Worm (Caenorhabditis elegans) whole organism, L1 larva: ENCODE measurements around the gene srx-45.
A peak's percentile ranks its signal among the peaks of the same experiment; 100 is the strongest.

Experiments
- C34B4.2 ChIP-seq: sonication (generic microtip); optimal IDR thresholded peaks from 2 replicates; lab custom pipeline; 2017; ENCODE audit warnings: mild to moderate bottlenecking, missing genetic modification characterization, missing compliant biosample characterization
- Y116A8C.19 ChIP-seq: sonication (generic microtip); optimal IDR thresholded peaks from 2 replicates; lab custom pipeline; 2016; ENCODE audit warnings: missing compliant biosample characterization, missing genetic modification characterization, borderline replicate concordance
- aha-1 ChIP-seq: fragments of 150-350 bp; optimal IDR thresholded peaks from 2 replicates; lab custom pipeline; 2014; ENCODE audit warnings: missing biosample characterization, missing genetic modification characterization
- ama-1 ChIP-seq: fragments of 150-350 bp; optimal IDR thresholded peaks from 2 replicates; lab custom pipeline; 2014
- blmp-1 ChIP-seq: fragments of 150-350 bp; optimal IDR thresholded peaks from 2 replicates; lab custom pipeline; 2014; ENCODE audit warnings: missing biosample characterization, missing genetic modification characterization
- ceh-82 ChIP-seq, 3 experiments: fragments of 150-350 bp in 1 of 3; sonication (generic microtip) in 2 of 3; optimal IDR thresholded peaks; 2 replicates each; lab custom pipeline; 2014 to 2017; ENCODE audit warnings: missing biosample characterization in 3 of 3, missing genetic modification characterization in 3 of 3
- egl-13 ChIP-seq: sonication (generic microtip); optimal IDR thresholded peaks from 2 replicates; lab custom pipeline; 2016; ENCODE audit warnings: missing genotype, missing genetic modification reagents, missing genetic modification characterization, missing compliant biosample characterization
- elt-2 ChIP-seq: sonication (generic microtip); optimal IDR thresholded peaks from 2 replicates; lab custom pipeline; 2016; ENCODE audit warnings: missing genetic modification characterization, mild to moderate bottlenecking, inconsistent platforms, missing compliant biosample characterization, missing genetic modification reagents
- fkh-10 ChIP-seq: sonication (generic microtip); optimal IDR thresholded peaks from 2 replicates; lab custom pipeline; 2017; ENCODE audit warnings: missing biosample characterization, missing genetic modification reagents, missing genetic modification characterization
- fkh-8 ChIP-seq: sonication (generic microtip); optimal IDR thresholded peaks from 2 replicates; lab custom pipeline; 2016; ENCODE audit warnings: mild to moderate bottlenecking, missing genetic modification characterization, missing compliant biosample characterization
- fos-1 ChIP-seq: fragments of 150-350 bp; optimal IDR thresholded peaks from 2 replicates; lab custom pipeline; 2014; ENCODE audit warnings: missing biosample characterization, missing genetic modification characterization
- hlh-4 ChIP-seq: sonication (generic microtip); optimal IDR thresholded peaks from 2 replicates; lab custom pipeline; 2016; ENCODE audit warnings: mild to moderate bottlenecking, missing genetic modification characterization, missing compliant biosample characterization
- lin-14 ChIP-seq: fragments of 200-800 bp; sonication (Bioruptor generic); optimal IDR thresholded peaks from 2 replicates; lab custom pipeline; 2018; ENCODE audit warnings: mild to moderate bottlenecking, missing genetic modification characterization, moderate library complexity, missing compliant biosample characterization
- lin-39 ChIP-seq: fragments of 150-350 bp; optimal IDR thresholded peaks from 2 replicates; lab custom pipeline; 2014; ENCODE audit warnings: missing biosample characterization, missing genetic modification reagents, missing genetic modification characterization
- lir-3 ChIP-seq: sonication (generic microtip); optimal IDR thresholded peaks from 2 replicates; lab custom pipeline; 2016; ENCODE audit warnings: mild to moderate bottlenecking, missing genetic modification characterization, moderate library complexity, missing compliant biosample characterization; ENCODE audit not compliant: poor library complexity
- lsy-2 ChIP-seq, 2 experiments: fragments of 150-350 bp; optimal IDR thresholded peaks; 2 replicates each; lab custom pipeline; 2014; ENCODE audit warnings: missing biosample characterization in 2 of 2, missing genetic modification characterization in 2 of 2
- mdl-1 ChIP-seq, 2 experiments: fragments of 150-350 bp; optimal IDR thresholded peaks; 2 replicates each; lab custom pipeline; 2014 to 2017; ENCODE audit warnings: missing biosample characterization in 2 of 2, missing genetic modification characterization in 2 of 2, inconsistent platforms in 1 of 2
- mef-2 ChIP-seq: fragments of 150-350 bp; optimal IDR thresholded peaks from 2 replicates; lab custom pipeline; 2014; ENCODE audit warnings: missing biosample characterization, missing genetic modification characterization
- mep-1 ChIP-seq: fragments of 150-350 bp; optimal IDR thresholded peaks from 2 replicates; lab custom pipeline; 2014; ENCODE audit warnings: missing biosample characterization, missing genetic modification characterization
- nhr-11 ChIP-seq: fragments of 150-350 bp; optimal IDR thresholded peaks from 2 replicates; lab custom pipeline; 2014; ENCODE audit warnings: missing biosample characterization, missing genetic modification characterization
- nhr-12 ChIP-seq: sonication (generic microtip); optimal IDR thresholded peaks from 2 replicates; lab custom pipeline; 2017; ENCODE audit warnings: missing biosample characterization, missing genetic modification characterization
- nhr-20 ChIP-seq: sonication (generic microtip); optimal IDR thresholded peaks from 2 replicates; lab custom pipeline; 2016; ENCODE audit warnings: mild to moderate bottlenecking, missing genetic modification characterization, missing compliant biosample characterization
- nhr-28 ChIP-seq: fragments of 150-350 bp; optimal IDR thresholded peaks from 2 replicates; lab custom pipeline; 2014; ENCODE audit warnings: missing biosample characterization, missing genetic modification characterization
- nhr-77 ChIP-seq: fragments of 150-350 bp; optimal IDR thresholded peaks from 2 replicates; lab custom pipeline; 2014; ENCODE audit warnings: missing biosample characterization, missing genetic modification characterization
- nhr-84 ChIP-seq: sonication (generic microtip); optimal IDR thresholded peaks from 2 replicates; lab custom pipeline; 2017; ENCODE audit warnings: missing biosample characterization, missing genetic modification characterization
- nhr-85 ChIP-seq: sonication (generic microtip); peaks from one replicate; lab custom pipeline; 2016; ENCODE audit warnings: missing genetic modification characterization, inconsistent platforms, missing compliant biosample characterization
- nhr-90 ChIP-seq: sonication (generic microtip); optimal IDR thresholded peaks from 2 replicates; lab custom pipeline; 2016; ENCODE audit warnings: mild to moderate bottlenecking, missing genetic modification characterization, missing compliant biosample characterization; ENCODE audit not compliant: poor library complexity
- pag-3 ChIP-seq: sonication (generic microtip); optimal IDR thresholded peaks from 2 replicates; lab custom pipeline; 2017; ENCODE audit warnings: missing genetic modification characterization, mild to moderate bottlenecking, missing compliant biosample characterization, antibody characterized with exemption, borderline replicate concordance; ENCODE audit not compliant: insufficient read depth
- pax-3 ChIP-seq: fragments of 200-800 bp; sonication (Bioruptor generic); optimal IDR thresholded peaks from 2 replicates; lab custom pipeline; 2018; ENCODE audit warnings: mild to moderate bottlenecking, missing genetic modification characterization, moderate library complexity, missing compliant biosample characterization
- pqm-1 ChIP-seq: sonication (generic microtip); optimal IDR thresholded peaks from 3 replicates; lab custom pipeline; 2017; ENCODE audit warnings: missing biosample characterization, missing genetic modification characterization
- skn-1 ChIP-seq: fragments of 150-350 bp; optimal IDR thresholded peaks from 2 replicates; lab custom pipeline; 2014; ENCODE audit warnings: missing biosample characterization, missing genetic modification characterization
- snpc-4 ChIP-seq: fragments of 150-350 bp; optimal IDR thresholded peaks from 2 replicates; lab custom pipeline; 2014; ENCODE audit warnings: missing biosample characterization, missing genetic modification characterization
- snu-23 ChIP-seq: sonication (generic microtip); optimal IDR thresholded peaks from 2 replicates; lab custom pipeline; 2016; ENCODE audit warnings: missing genetic modification characterization, missing compliant biosample characterization
- sptf-1 ChIP-seq: fragments of 150-350 bp; optimal IDR thresholded peaks from 2 replicates; lab custom pipeline; 2014; ENCODE audit warnings: missing biosample characterization, missing genetic modification characterization
- swsn-7 ChIP-seq: sonication (generic microtip); optimal IDR thresholded peaks from 2 replicates; lab custom pipeline; 2016; ENCODE audit warnings: missing genetic modification characterization, missing compliant biosample characterization
- tbx-2 ChIP-seq: sonication (generic microtip); optimal IDR thresholded peaks from 2 replicates; lab custom pipeline; 2016; ENCODE audit warnings: missing genetic modification characterization, missing compliant biosample characterization
- unc-130 ChIP-seq: fragments of 150-350 bp; optimal IDR thresholded peaks from 2 replicates; lab custom pipeline; 2017; ENCODE audit warnings: missing biosample characterization, missing genetic modification characterization, inconsistent platforms
- unc-62 ChIP-seq: fragments of 150-350 bp; optimal IDR thresholded peaks from 2 replicates; lab custom pipeline; 2014; ENCODE audit warnings: missing biosample characterization, missing genetic modification reagents, missing genetic modification characterization
- vab-15 ChIP-seq: sonication (generic microtip); optimal IDR thresholded peaks from 2 replicates; lab custom pipeline; 2017; ENCODE audit warnings: missing genotype, mild to moderate bottlenecking, missing genetic modification characterization, missing compliant biosample characterization
- zag-1 ChIP-seq: fragments of 150-350 bp; optimal IDR thresholded peaks from 2 replicates; lab custom pipeline; 2014; ENCODE audit warnings: missing biosample characterization, missing genetic modification characterization
- zip-4 ChIP-seq: fragments of 200-800 bp; sonication (Bioruptor generic); optimal IDR thresholded peaks from 2 replicates; lab custom pipeline; 2018; ENCODE audit warnings: mild to moderate bottlenecking, missing genetic modification characterization, moderate library complexity, missing compliant biosample characterization
- ztf-11 ChIP-seq, 2 experiments: sonication (generic microtip); optimal IDR thresholded peaks; 2 replicates each; lab custom pipeline; 2016 to 2017; ENCODE audit warnings: missing genetic modification characterization in 2 of 2, missing biosample characterization in 1 of 2, missing compliant biosample characterization in 1 of 2

srx-45 gene

DNA sequence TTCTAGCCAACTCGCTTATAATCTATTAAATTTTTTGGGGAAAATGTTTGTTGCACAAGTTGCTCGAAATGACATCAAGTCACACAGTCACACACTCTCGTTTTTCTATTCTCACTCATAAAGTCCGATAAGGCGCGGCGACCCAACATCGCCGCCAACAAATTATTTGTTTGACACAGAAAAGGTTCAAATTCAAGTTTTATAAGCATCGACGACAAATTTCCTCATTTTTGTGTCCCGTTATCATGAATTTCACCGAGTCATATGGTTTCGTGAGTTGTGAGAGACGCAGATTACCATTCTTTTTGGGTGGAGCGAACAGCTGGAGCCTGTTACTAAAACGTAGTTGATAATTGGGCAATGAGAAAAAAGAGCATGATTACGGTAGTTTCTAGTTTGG lies 16.7 kb downstream of the srx-45 start (continued):
- TF ChIP-seq snpc-4 (tag; lab: Kevin White, UChicago) (no peak), nhr-84 (tag; lab: Kevin White, UChicago) (no peak), fkh-10 (GFP tag; lab: Kevin White, UChicago) (no peak), snu-23 (GFP tag; lab: Kevin White, UChicago) (no peak), lsy-2 (tag; optimal IDR thresholded peaks at IDR 0.05; lab: Kevin White, UChicago) (no peak), lin-14 (no peak), nhr-20 (peak; percentile 57), fos-1 (tag; lab: Kevin White, UChicago) (no peak), nhr-11 (no peak), egl-13 (no peak), pqm-1 (no peak), nhr-77 (no peak), swsn-7 (tag; lab: Kevin White, UChicago) (no peak), ama-1 (lab: Kevin White, UChicago) (no peak), elt-2 (tag; lab: Kevin White, UChicago) (peak; percentile 90), unc-130 (tag; lab: Kevin White, UChicago) (no peak), zip-4 (GFP tag; lab: Kevin White, UChicago) (no peak), sptf-1 (no peak), aha-1 (no peak), hlh-4 (tag; lab: Kevin White, UChicago) (no peak), pax-3 (tag; lab: Kevin White, UChicago) (no peak), nhr-90 (tag; lab: Kevin White, UChicago) (peak; percentile 3)

DNA sequence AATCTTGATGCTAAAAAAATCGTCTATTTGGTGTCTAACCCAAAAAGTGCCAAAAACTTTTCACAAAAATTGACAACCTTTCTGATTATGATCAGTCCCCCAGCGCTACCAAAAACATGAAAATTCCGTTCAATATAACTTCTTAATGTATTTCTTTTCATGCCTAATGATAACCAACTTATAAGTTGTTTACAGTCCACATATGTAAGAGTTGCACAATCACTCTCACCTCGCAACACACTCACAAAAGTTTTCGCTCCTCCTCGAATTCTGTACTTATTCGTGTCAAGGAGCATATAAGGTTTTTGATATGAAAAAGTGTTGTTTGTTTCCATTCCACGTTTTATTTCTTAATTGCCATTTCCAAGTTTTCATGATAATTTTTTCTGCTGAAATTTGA lies 18.0 kb downstream of the srx-45 start:
- no peak for TF ChIP-seq unc-62 (GFP tag; lab: Kevin White, UChicago)
- peak; percentile 15 for TF ChIP-seq elt-2 (tag; lab: Kevin White, UChicago)

DNA sequence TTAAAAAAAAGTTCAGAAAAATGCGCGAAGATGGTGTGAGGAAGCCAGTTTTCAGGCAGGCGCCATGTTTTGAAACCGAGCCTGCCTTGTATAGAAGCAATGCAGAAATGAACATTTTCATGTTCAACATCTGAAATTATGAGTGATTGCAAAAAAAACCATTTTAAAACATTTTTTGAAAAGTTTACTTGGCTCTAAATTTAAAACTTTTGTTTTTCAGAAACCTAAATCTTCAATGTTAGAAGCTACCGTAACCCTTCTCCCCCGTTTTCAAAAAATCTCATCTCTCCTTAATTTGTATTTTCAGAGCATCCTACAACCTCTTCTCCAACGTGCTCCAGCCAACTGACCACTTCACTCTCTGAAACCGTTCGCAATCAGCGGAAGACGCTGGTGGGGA lies 25.0 kb downstream of the srx-45 start, which contains the start of gene fozi-1:
fozi-1 (plus strand) TSS at position 301 of the 400 bp plus-strand sequence.
- TF ChIP-seq mdl-1 (tag; optimal IDR thresholded peaks at IDR 0.05; lab: Kevin White, UChicago) (no peak), vab-15 (tag; lab: Kevin White, UChicago) (no peak), tbx-2 (tag; lab: Kevin White, UChicago) (no peak), fkh-8 (tag; lab: Kevin White, UChicago) (no peak), lir-3 (no peak)
- TF ChIP-seq, all 84 proteins: peak for 0

DNA sequence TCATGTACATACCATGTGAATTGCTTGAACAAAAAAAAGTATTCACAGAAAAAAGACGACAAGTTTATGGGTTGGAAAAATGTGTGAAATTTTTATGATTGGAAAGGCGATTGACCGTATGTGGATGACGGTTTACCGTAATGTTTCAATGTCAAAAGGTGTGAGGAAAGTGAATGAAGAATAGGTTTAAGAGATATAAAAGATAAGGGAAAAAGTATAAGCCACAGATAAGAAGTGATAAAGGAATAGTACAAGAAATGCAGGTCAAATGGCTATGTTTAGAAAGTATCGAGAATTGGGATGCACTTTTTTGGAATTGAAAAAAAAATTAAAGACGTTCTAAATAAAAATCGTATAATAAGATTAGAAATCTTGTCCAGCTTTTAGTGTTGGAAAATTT lies 28.7 kb downstream of the srx-45 start:
- TF ChIP-seq blmp-1 (tag; lab: Kevin White, UChicago) = peak; percentile 68
- TF ChIP-seq nhr-12 = no peak

DNA sequence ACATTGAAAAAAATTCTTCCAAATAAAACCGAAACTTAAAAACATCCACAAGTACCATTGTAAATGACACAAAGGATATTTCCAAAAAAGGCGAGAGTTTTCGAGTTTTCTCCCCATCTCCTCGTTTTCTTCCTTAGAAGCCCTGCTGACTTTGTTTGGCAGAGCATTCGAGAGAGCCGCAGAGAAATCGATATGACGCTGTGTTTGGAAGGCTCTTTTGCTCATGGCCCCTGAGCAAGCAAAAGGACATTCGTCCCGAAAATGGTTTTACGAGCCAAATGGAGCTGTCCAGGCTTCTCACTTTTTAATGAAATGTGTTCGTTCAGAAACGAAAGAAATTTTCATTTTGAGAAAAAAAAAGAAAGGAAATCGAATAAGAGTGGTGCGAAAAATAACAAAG lies 34.4 kb downstream of the srx-45 start:
- TF ChIP-seq lin-14 (peak; percentile 61), aha-1 (no peak), ceh-82 (tag; optimal IDR thresholded peaks at IDR 0.05; lab: Kevin White, UChicago) (peak in 2 of 3 experiments; percentile 10 to 28)
- TF ChIP-seq, all 84 proteins: peak for 2

DNA sequence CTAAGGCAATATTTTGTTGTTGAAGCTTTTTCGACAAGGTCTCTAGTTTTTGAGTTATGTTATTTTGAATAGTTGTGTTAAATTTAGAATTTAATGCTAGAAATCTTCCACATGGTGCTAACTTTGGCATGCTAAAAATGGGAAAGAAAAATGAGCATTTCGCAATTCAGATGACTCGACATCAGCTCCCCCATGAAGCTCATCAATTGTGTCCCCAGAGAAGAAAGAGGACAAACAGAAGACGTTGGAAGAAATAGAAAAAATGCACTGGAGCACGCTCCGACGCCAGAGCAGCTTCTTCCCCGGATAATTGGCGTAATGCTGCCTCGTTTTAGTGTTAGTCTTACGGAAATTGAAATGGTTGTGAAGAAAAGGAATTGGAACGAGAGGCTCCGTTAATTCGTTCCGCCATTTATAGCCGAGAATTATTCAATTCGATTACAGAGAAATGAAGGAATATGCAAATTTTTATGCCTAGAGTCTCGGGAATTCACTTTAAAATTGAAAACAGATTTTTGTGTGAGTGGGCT lies 35.0 kb downstream of the srx-45 start:
- TF ChIP-seq C34B4.2 (tag; lab: Kevin White, UChicago) = no peak
- TF ChIP-seq nhr-12 = no peak
- TF ChIP-seq fkh-10 (GFP tag; lab: Kevin White, UChicago) = no peak
- TF ChIP-seq lin-39 = no peak
- TF ChIP-seq pag-3 (tag; lab: Kevin White, UChicago) = no peak
- TF ChIP-seq Y116A8C.19 (tag; lab: Kevin White, UChicago) = no peak
- TF ChIP-seq nhr-90 (tag; lab: Kevin White, UChicago) = no peak
- no peak for TF ChIP-seq snu-23 (GFP tag; lab: Kevin White, UChicago)
- no peak for TF ChIP-seq mep-1 (tag; lab: Kevin White, UChicago)
- TF ChIP-seq zag-1 (tag; lab: Kevin White, UChicago) = no peak
- TF ChIP-seq ztf-11 (tag; optimal IDR thresholded peaks at IDR 0.05; lab: Kevin White, UChicago) = no peak
- TF ChIP-seq nhr-28 (tag; lab: Kevin White, UChicago) = no peak
- no peak for TF ChIP-seq sptf-1
- no peak for TF ChIP-seq skn-1
- peak; percentile 68 for TF ChIP-seq lin-14
- TF ChIP-seq mdl-1 (tag; optimal IDR thresholded peaks at IDR 0.05; lab: Kevin White, UChicago) = no peak
- no peak for TF ChIP-seq nhr-11
- TF ChIP-seq tbx-2 (tag; lab: Kevin White, UChicago) = no peak
- no peak for TF ChIP-seq mef-2
- TF ChIP-seq blmp-1 (tag; lab: Kevin White, UChicago) = no peak
- peak; percentile 24 for TF ChIP-seq nhr-85 (tag; lab: Kevin White, UChicago)
- TF ChIP-seq nhr-20 = no peak
- TF ChIP-seq ceh-82 (tag; optimal IDR thresholded peaks at IDR 0.05; lab: Kevin White, UChicago) = peak in 1 of 3 experiments; percentile 23
